Worm (Caenorhabditis elegans) whole organism, early embryonic: ENCODE results near the gene lhpp-1.
"Not testable (repeated sequence)": the region's sequence is repeated elsewhere in the genome, so short reads cannot be mapped to it uniquely, and the experiment has no call there.

ENCODE experiments used
- B0310.2 ChIP-seq: sonication (generic microtip); optimal IDR thresholded peaks from 2 replicates; lab custom pipeline; 2016; ENCODE audit warnings: mild to moderate bottlenecking, missing genetic modification characterization, missing compliant biosample characterization
- F13C5.2 ChIP-seq: sonication (generic microtip); optimal IDR thresholded peaks from 2 replicates; lab custom pipeline; 2017; ENCODE audit warnings: mild to moderate bottlenecking, missing genetic modification characterization, inconsistent platforms, missing compliant biosample characterization
- aly-1 ChIP-seq: sonication (generic microtip); optimal IDR thresholded peaks from 2 replicates; lab custom pipeline; 2016; ENCODE audit warnings: missing genetic modification characterization, missing compliant biosample characterization
- ama-1 ChIP-seq: fragments of 150-350 bp; optimal IDR thresholded peaks from 2 replicates; lab custom pipeline; 2014
- ceh-13 ChIP-seq: fragments of 200-800 bp; sonication (Bioruptor generic); optimal IDR thresholded peaks from 2 replicates; lab custom pipeline; 2018; ENCODE audit warnings: mild to moderate bottlenecking, missing genetic modification characterization, missing compliant biosample characterization
- ceh-36 ChIP-seq: sonication (generic microtip); optimal IDR thresholded peaks from 2 replicates; lab custom pipeline; 2016; ENCODE audit warnings: missing genetic modification characterization, inconsistent platforms, missing compliant biosample characterization
- ets-7 ChIP-seq: sonication (generic microtip); optimal IDR thresholded peaks from 2 replicates; lab custom pipeline; 2016; ENCODE audit warnings: missing genotype, missing genetic modification characterization, missing compliant biosample characterization
- flt-1 ChIP-seq: fragments of 200-800 bp; sonication (Bioruptor generic); IDR thresholded peaks from 2 replicates; pipeline ENCODE4 v1.3.6; 2022; ENCODE audit warnings: missing genetic modification characterization, missing compliant biosample characterization
- hmbx-1 ChIP-seq: sonication (generic microtip); optimal IDR thresholded peaks from 2 replicates; lab custom pipeline; 2016; ENCODE audit warnings: mild to moderate bottlenecking, missing genetic modification characterization, missing compliant biosample characterization
- hmg-4 ChIP-seq: fragments of 200-800 bp; sonication (Bioruptor generic); optimal IDR thresholded peaks from 2 replicates; lab custom pipeline; 2018; ENCODE audit warnings: mild to moderate bottlenecking, missing genetic modification characterization, missing compliant biosample characterization
- hnd-1 ChIP-seq: sonication (generic microtip); optimal IDR thresholded peaks from 2 replicates; lab custom pipeline; 2016; ENCODE audit warnings: missing genetic modification characterization, missing compliant biosample characterization
- pes-1 ChIP-seq: fragments of 200-800 bp; sonication (Bioruptor generic); IDR thresholded peaks from 2 replicates; pipeline ENCODE4 v1.3.6; 2022; ENCODE audit warnings: missing genetic modification reagents, missing genetic modification characterization, missing compliant biosample characterization
- scrt-1 ChIP-seq: fragments of 200-800 bp; sonication (Bioruptor generic); IDR thresholded peaks from 2 replicates; pipeline ENCODE4 v1.3.6; 2022; ENCODE audit warnings: missing genetic modification characterization, missing compliant biosample characterization
- sea-1 ChIP-seq: fragments of 200-800 bp; sonication (Bioruptor generic); conservative IDR thresholded peaks from 2 replicates; pipeline ENCODE4 v1.3.6; 2022; ENCODE audit warnings: missing genetic modification characterization, missing compliant biosample characterization
- tbx-11 ChIP-seq: fragments of 200-800 bp; sonication (Bioruptor generic); IDR thresholded peaks from 2 replicates; pipeline ENCODE4 v1.3.6; 2022; ENCODE audit warnings: missing genetic modification characterization, missing compliant biosample characterization
- tbx-37 ChIP-seq: fragments of 200-800 bp; sonication (Bioruptor generic); conservative IDR thresholded peaks from 2 replicates; pipeline ENCODE4 v1.3.6; 2022; ENCODE audit warnings: missing genetic modification reagents, missing genetic modification characterization, missing compliant biosample characterization
- tra-4 ChIP-seq: sonication (generic microtip); optimal IDR thresholded peaks from 2 replicates; lab custom pipeline; 2017; ENCODE audit warnings: missing genetic modification characterization, missing compliant biosample characterization

The lhpp-1 gene

DNA sequence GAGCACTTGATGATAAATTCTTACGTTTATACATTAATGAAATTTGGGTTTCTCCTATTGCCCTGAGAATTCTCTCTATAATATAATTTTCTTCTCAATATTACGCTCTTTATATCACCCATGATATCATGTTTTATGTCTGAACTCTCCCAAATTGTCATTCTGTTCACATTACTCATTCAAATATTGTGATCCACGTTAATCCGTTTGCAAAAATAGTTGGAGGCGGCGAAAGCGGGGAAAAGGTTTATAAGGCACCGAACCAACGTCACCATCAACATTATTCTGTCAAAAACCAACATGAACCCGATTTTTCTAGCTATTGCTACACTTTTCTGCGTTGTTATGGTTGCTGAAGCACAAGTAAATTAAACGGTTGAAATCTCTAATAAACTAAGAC lies 41.3 kb upstream of the lhpp-1 start, which contains the start of gene C27A7.8:
C27A7.8 (plus strand) TSS at position 301 of the 400 bp plus-strand sequence.
- no peak for TF ChIP-seq tbx-37 (GFP tag; lab: Robert Waterston, UW)
- no peak for TF ChIP-seq aly-1
- TF ChIP-seq ets-7 (tag; lab: Kevin White, UChicago), result no peak
- no peak for TF ChIP-seq ceh-36 (tag; lab: Kevin White, UChicago)
- no peak for TF ChIP-seq hmbx-1
- no peak for TF ChIP-seq ceh-13
- TF ChIP-seq ama-1 (lab: Kevin White, UChicago), result no peak
- no peak for TF ChIP-seq F13C5.2 (tag; lab: Kevin White, UChicago)
- TF ChIP-seq flt-1 (GFP tag; lab: Robert Waterston, UW), result no peak
- TF ChIP-seq tbx-11 (GFP tag; lab: Robert Waterston, UW), result no peak

DNA sequence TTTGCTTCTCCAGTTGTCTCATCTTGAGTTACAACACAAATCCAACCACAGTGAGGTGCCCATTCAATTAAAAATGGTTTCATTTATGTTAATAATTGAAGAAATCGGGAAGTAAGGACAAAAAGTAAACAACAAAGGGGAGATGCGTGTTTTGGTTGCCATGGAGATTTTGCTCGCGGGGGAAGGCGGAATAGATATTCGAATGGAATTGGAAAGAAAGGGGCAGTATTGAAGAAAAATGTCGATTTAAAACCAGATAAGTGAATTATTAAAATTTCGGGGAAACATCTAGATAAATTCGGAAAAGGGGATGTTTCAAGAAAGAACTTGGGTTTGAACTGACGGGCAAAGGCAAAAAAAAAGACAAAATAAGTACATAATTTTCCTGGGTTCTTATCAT lies 39.0 kb upstream of the lhpp-1 start, which contains the start of gene che-11:
che-11 (minus strand) TSS at position 101 of the 400 bp plus-strand sequence.
- TF ChIP-seq scrt-1 (GFP tag; lab: Robert Waterston, UW) (no peak), flt-1 (GFP tag; lab: Robert Waterston, UW) (no peak), ets-7 (tag; lab: Kevin White, UChicago) (no peak), pes-1 (GFP tag; lab: Robert Waterston, UW) (no peak), tbx-37 (GFP tag; lab: Robert Waterston, UW) (no peak), hmbx-1 (no peak), aly-1 (no peak), B0310.2 (tag; lab: Kevin White, UChicago) (no peak), ceh-13 (no peak), hmg-4 (no peak), ceh-36 (tag; lab: Kevin White, UChicago) (no peak), F13C5.2 (tag; lab: Kevin White, UChicago) (no peak), sea-1 (GFP tag; lab: Robert Waterston, UW) (no peak), tra-4 (tag; lab: Kevin White, UChicago) (no peak), tbx-11 (GFP tag; lab: Robert Waterston, UW) (no peak), ama-1 (lab: Kevin White, UChicago) (no peak), hnd-1 (tag; lab: Kevin White, UChicago) (no peak)

DNA sequence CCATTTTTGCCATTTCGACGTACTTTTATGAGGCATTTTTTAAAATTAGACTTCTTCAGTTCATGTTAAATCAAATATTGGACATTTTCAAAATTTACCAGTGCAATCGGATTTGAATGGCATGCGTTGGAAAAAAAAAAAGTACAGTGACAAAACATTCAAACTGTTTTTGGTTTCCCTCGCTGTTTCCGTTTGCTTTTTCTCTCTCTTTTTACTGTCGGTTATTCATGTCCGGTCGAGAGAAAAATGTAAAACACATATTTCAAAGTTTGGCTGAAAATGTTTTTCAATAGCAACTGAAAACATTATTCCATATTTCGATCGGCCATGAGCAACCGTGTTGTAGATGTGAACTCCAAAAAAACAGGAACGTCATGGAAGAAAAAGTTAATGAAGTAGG lies 29.0 kb upstream of the lhpp-1 start, which contains the start of gene C27A7.3:
C27A7.3 (plus strand) TSS at position 301 of the 400 bp plus-strand sequence.
- no peak for TF ChIP-seq tbx-11 (GFP tag; lab: Robert Waterston, UW)
- TF ChIP-seq hnd-1 (tag; lab: Kevin White, UChicago), result no peak
- TF ChIP-seq hmbx-1, result no peak
- TF ChIP-seq ceh-36 (tag; lab: Kevin White, UChicago), result no peak
- TF ChIP-seq B0310.2 (tag; lab: Kevin White, UChicago), result no peak
- no peak for TF ChIP-seq F13C5.2 (tag; lab: Kevin White, UChicago)
- TF ChIP-seq ceh-13, result no peak
- no peak for TF ChIP-seq hmg-4
- TF ChIP-seq sea-1 (GFP tag; lab: Robert Waterston, UW), result no peak

DNA sequence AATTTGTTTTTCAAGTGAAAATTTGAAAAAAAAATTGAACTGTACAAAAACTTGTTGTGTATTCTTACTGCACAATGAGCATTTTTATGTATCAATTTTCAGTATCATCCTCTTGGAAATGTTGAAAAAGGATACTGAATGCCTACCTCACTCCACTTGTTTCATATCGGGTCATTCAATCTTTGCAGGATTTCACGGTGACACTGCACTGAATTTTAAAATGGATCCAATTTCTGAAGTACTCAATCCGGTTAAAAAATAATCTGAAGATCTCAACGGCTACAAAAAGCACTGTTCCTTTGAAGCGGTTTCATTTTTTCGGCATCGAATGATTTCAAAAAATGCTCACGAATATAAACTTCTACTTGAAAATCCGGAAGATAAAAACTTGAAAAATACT lies 26.3 kb upstream of the lhpp-1 start:
- no peak for TF ChIP-seq tbx-37 (GFP tag; lab: Robert Waterston, UW)
- no peak for TF ChIP-seq sea-1 (GFP tag; lab: Robert Waterston, UW)
- no peak for TF ChIP-seq pes-1 (GFP tag; lab: Robert Waterston, UW)
- no peak for TF ChIP-seq tra-4 (tag; lab: Kevin White, UChicago)
- no peak for TF ChIP-seq hmbx-1
- TF ChIP-seq ceh-13, result no peak
- no peak for TF ChIP-seq tbx-11 (GFP tag; lab: Robert Waterston, UW)
- TF ChIP-seq flt-1 (GFP tag; lab: Robert Waterston, UW), result no peak
- no peak for TF ChIP-seq F13C5.2 (tag; lab: Kevin White, UChicago)
- TF ChIP-seq hnd-1 (tag; lab: Kevin White, UChicago), result no peak

DNA sequence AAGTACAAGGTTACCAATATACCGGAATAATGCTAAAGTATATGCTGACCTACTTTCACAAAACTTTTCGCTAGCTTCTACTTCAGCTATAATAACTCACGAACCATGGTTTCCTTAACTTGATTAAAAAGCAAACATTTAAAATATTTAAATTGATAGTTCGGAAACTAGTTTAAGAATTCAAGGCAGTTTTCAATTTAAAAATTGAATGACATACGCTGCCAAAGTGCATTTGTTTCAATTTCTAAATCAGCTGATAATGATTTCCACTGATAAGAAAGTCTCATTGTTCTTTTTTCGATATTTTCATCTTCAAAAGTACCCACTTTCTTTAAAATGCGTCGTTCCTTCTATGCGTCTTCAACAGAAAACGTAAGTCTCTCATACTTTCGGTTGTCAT lies 19.6 kb upstream of the lhpp-1 start, which contains the start of gene enpp-1:
enpp-1 (plus strand) TSS at position 301 of the 400 bp plus-strand sequence.
- TF ChIP-seq sea-1 (GFP tag; lab: Robert Waterston, UW); tbx-11 (GFP tag; lab: Robert Waterston, UW); hnd-1 (tag; lab: Kevin White, UChicago): not testable (repeated sequence)

DNA sequence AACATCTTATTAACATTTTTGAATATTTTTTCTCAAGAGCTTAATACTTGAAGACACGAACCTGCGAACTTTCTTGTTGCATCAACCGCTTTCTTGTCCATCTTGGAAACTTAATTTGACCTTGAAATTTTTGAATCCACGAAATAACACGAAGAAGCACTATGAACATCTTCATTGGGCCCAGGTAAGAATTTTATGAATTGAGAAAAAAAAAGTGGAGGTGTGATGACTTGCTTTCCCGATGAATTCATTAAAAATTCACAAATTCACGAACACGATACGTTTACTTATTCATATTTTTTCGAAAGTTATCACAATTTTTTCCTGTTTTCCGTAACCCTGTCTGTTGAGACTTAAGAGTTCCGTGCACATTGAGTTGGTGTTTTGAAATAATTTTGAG lies 19.1 kb upstream of the lhpp-1 start, which contains the start of gene C27A7.6:
C27A7.6 (minus strand) TSS at position 101 of the 400 bp plus-strand sequence.
- not testable (repeated sequence) for TF ChIP-seq ama-1 (lab: Kevin White, UChicago); scrt-1 (GFP tag; lab: Robert Waterston, UW); pes-1 (GFP tag; lab: Robert Waterston, UW)

DNA sequence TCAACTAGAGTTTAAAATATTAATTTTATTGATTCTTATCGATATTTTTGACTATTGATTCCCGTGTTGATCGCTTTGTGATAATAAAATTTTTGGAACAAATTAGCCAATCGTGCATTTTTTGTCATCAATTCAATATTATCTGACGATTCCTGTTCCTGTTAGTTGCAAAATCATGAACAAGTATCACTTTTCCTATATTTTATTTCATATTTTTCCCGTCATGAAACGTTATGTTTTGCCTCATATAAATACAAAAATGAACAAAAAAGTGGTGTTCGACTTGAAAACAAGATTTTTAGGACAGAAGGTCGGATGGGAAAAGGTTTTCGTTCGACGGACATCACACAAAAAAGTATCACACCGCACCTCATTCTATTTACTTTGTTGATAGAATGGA lies 9.7 kb upstream of the lhpp-1 start, which contains the start of gene C13C4.6:
C13C4.6 (plus strand) TSS at position 301 of the 400 bp plus-strand sequence.
- TF ChIP-seq hmbx-1 (no peak), flt-1 (GFP tag; lab: Robert Waterston, UW) (no peak), B0310.2 (tag; lab: Kevin White, UChicago) (no peak), scrt-1 (GFP tag; lab: Robert Waterston, UW) (no peak), hnd-1 (tag; lab: Kevin White, UChicago) (no peak), sea-1 (GFP tag; lab: Robert Waterston, UW) (no peak), tbx-11 (GFP tag; lab: Robert Waterston, UW) (no peak), ceh-36 (tag; lab: Kevin White, UChicago) (no peak), ceh-13 (no peak), pes-1 (GFP tag; lab: Robert Waterston, UW) (no peak), hmg-4 (no peak), tbx-37 (GFP tag; lab: Robert Waterston, UW) (no peak), F13C5.2 (tag; lab: Kevin White, UChicago) (no peak)

DNA sequence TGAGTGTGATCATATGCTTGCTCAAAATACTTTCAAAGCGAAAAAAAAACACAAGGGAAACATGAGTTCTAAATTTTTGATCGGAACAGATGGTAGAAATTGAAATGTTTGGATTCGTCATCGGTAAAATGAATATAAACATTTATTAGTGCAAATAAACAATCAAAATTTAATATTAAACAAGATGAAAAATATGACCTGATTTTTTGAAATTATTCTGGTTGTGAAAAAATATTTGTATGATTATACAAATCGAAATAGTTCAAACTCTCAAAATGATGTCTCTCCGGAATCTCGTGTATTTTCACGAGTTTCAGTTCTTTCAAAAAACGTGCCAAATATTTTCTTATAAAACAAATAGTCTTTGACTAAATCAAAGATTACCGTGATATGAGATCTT lies 8.8 kb upstream of the lhpp-1 start, which contains the start of gene C13C4.7:
C13C4.7 (minus strand) TSS at position 101 of the 400 bp plus-strand sequence.
- TF ChIP-seq ceh-36 (tag; lab: Kevin White, UChicago), result no peak
- no peak for TF ChIP-seq flt-1 (GFP tag; lab: Robert Waterston, UW)
- TF ChIP-seq hmbx-1, result no peak
- TF ChIP-seq pes-1 (GFP tag; lab: Robert Waterston, UW), result no peak
- TF ChIP-seq ets-7 (tag; lab: Kevin White, UChicago), result no peak
- no peak for TF ChIP-seq hnd-1 (tag; lab: Kevin White, UChicago)
